Fruit fly (Drosophila melanogaster): ENCODE results near the gene CG1523.

dm6 chr3R:28840620-28841019, 21.2 kb upstream of the CG1523 start:
- TF ChIP-seq CTCF (optimal IDR thresholded peaks at IDR 0.05), result no peak
- TF ChIP-seq CG8478 (optimal IDR thresholded peaks at IDR 0.05), result no peak
